Worm (Caenorhabditis elegans) whole organism, L3 larva: ENCODE results near the gene F54D5.3.

Experiments used
- ceh-28 ChIP-seq: fragments of 150-350 bp; optimal IDR thresholded peaks from 2 replicates; lab custom pipeline; 2014; ENCODE audit warnings: missing biosample characterization, missing genetic modification reagents, missing genetic modification characterization
- elt-3 ChIP-seq, 3 experiments: fragments of 150-350 bp in 1 of 3; sonication (generic microtip) in 2 of 3; optimal IDR thresholded peaks; 2 replicates in 2 of 3; 4 replicates in 1 of 3; lab custom pipeline; 2014 to 2017; ENCODE audit warnings: missing biosample characterization in 3 of 3, missing genetic modification characterization in 3 of 3
- fos-1 ChIP-seq: fragments of 150-350 bp; optimal IDR thresholded peaks from 2 replicates; lab custom pipeline; 2014; ENCODE audit warnings: missing biosample characterization, missing genetic modification characterization
- hmg-11 ChIP-seq: sonication (generic microtip); optimal IDR thresholded peaks from 2 replicates; lab custom pipeline; 2016; ENCODE audit warnings: missing genetic modification characterization, missing compliant biosample characterization
- lin-39 ChIP-seq: fragments of 150-350 bp; optimal IDR thresholded peaks from 2 replicates; lab custom pipeline; 2018; ENCODE audit warnings: missing biosample characterization, missing genetic modification reagents, missing genetic modification characterization
- lsy-12 ChIP-seq: sonication (generic microtip); optimal IDR thresholded peaks from 2 replicates; lab custom pipeline; 2016; ENCODE audit warnings: mild to moderate bottlenecking, missing genetic modification characterization, missing compliant biosample characterization
- nhr-11 ChIP-seq: fragments of 150-350 bp; optimal IDR thresholded peaks from 2 replicates; lab custom pipeline; 2014; ENCODE audit warnings: missing biosample characterization, missing genetic modification characterization
- nhr-28 ChIP-seq: fragments of 150-350 bp; optimal IDR thresholded peaks from 2 replicates; lab custom pipeline; 2014; ENCODE audit warnings: missing biosample characterization, missing genetic modification characterization
- nhr-76 ChIP-seq: fragments of 150-350 bp; sonication (generic microtip); optimal IDR thresholded peaks from 5 replicates; lab custom pipeline; 2014; ENCODE audit warnings: missing biosample characterization, missing genetic modification characterization
- pha-4 ChIP-seq: fragments of 150-350 bp; optimal IDR thresholded peaks from 2 replicates; lab custom pipeline; 2014; ENCODE audit warnings: missing biosample characterization, missing genetic modification reagents, missing genetic modification characterization

- TF ChIP-seq nhr-76 (tag; lab: Kevin White, UChicago) (no peak), nhr-11 (tag; lab: Kevin White, UChicago) (no peak), lin-39 (tag; lab: Kevin White, UChicago) (peak; percentile 48), elt-3 (tag; optimal IDR thresholded peaks at IDR 0.05; lab: Kevin White, UChicago) (no peak), fos-1 (tag; lab: Kevin White, UChicago) (no peak), ceh-28 (tag; lab: Kevin White, UChicago) (no peak), nhr-28 (no peak), pha-4 (tag; lab: Kevin White, UChicago) (no peak), hmg-11 (tag; lab: Kevin White, UChicago) (peak; percentile 51), lsy-12 (tag; lab: Kevin White, UChicago) (no peak)
These were observed 50.0 kb downstream of the F54D5.3 start for ce11 chrII:11621576-11621975.
